Fruit fly (Drosophila melanogaster): ENCODE data around the gene CG12502.

Gene CG12502

DNA sequence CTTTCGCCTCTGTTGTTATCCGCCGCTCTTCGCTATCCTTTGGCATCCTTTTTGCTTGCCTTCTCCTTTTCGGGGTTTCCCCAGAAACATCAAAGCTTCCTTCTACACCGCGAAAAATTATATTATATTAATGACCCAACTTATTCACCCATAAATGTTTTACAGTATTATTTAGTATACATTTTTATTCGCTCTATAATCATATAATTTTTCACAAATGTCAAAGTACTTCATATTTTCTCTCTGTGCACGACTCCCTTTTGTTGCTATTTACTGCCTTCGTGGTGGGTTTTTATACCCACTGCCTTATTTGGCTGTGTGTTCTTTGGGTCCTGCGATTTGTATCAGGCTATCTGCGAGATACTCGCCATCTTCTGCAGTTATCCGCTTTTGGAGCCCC is 52.0 kb downstream of the CG12502 start (continued):
- TF ChIP-seq phol (tag; optimal IDR thresholded peaks at IDR 0.05) = peak; percentile 30
- TF ChIP-seq crp (GFP tag; optimal IDR thresholded peaks at IDR 0.05) = no peak
- TF ChIP-seq wor (GFP tag; IDR thresholded peaks at IDR 0.05) = no peak
- TF ChIP-seq btn (GFP tag; optimal IDR thresholded peaks at IDR 0.05) = no peak
- TF ChIP-seq Camta (GFP tag; optimal IDR thresholded peaks at IDR 0.05) = no peak
- TF ChIP-seq yki (optimal IDR thresholded peaks at IDR 0.05) = no peak
- no peak for TF ChIP-seq HLH3B (GFP tag; IDR thresholded peaks at IDR 0.05)
- TF ChIP-seq Gsc (GFP tag; IDR thresholded peaks at IDR 0.05) = no peak
- TF ChIP-seq Fer3 (tag; optimal IDR thresholded peaks at IDR 0.05) = peak; percentile 59
- no peak for TF ChIP-seq maf-S (GFP tag; optimal IDR thresholded peaks at IDR 0.05)
- TF ChIP-seq Nf-YC (tag; optimal IDR thresholded peaks at IDR 0.05) = peak; percentile 5
- no peak for TF ChIP-seq CG6854 (GFP tag; optimal IDR thresholded peaks at IDR 0.05)
- TF ChIP-seq CG7357 (GFP tag; IDR thresholded peaks at IDR 0.05) = no peak
- TF ChIP-seq usp (GFP tag; optimal IDR thresholded peaks at IDR 0.05) = no peak
- no peak for TF ChIP-seq Atf3 (GFP tag; optimal IDR thresholded peaks at IDR 0.05)
- no peak for TF ChIP-seq CG10321 (GFP tag; IDR thresholded peaks at IDR 0.05)
- TF ChIP-seq YL-1 (GFP tag; optimal IDR thresholded peaks at IDR 0.05) = no peak
- no peak for TF ChIP-seq sim (GFP tag; IDR thresholded peaks at IDR 0.05)
- no peak for TF ChIP-seq CG10209 (GFP tag; optimal IDR thresholded peaks at IDR 0.05)
- no peak for TF ChIP-seq CG1024 (GFP tag; IDR thresholded peaks at IDR 0.05)
- no peak for TF ChIP-seq Chrac-16 (GFP tag; optimal IDR thresholded peaks at IDR 0.05)
- TF ChIP-seq CG34422 (GFP tag; IDR thresholded peaks at IDR 0.05) = no peak
- TF ChIP-seq klu (GFP tag; IDR thresholded peaks at IDR 0.05) = no peak
- no peak for TF ChIP-seq CG42726 (GFP tag; IDR thresholded peaks at IDR 0.05; ENCODE audit: partially characterized antibody)
- no peak for TF ChIP-seq lola (GFP tag; optimal IDR thresholded peaks at IDR 0.05)
- TF ChIP-seq CG3065 (GFP tag; optimal IDR thresholded peaks at IDR 0.05) = no peak
- peak; percentile 29 for TF ChIP-seq CoRest (tag; optimal IDR thresholded peaks at IDR 0.05)
- TF ChIP-seq ase (GFP tag; IDR thresholded peaks at IDR 0.05) = no peak
- TF ChIP-seq CG10565 (GFP tag; optimal IDR thresholded peaks at IDR 0.05) = no peak
- TF ChIP-seq CG3726 (GFP tag; IDR thresholded peaks at IDR 0.05) = no peak
- TF ChIP-seq CG31365 (tag; optimal IDR thresholded peaks at IDR 0.05) = no peak
- no peak for TF ChIP-seq trem (tag; optimal IDR thresholded peaks at IDR 0.05)
- no peak for TF ChIP-seq CG34376 (GFP tag; optimal IDR thresholded peaks at IDR 0.05)
- TF ChIP-seq CG33213 (GFP tag; optimal IDR thresholded peaks at IDR 0.05) = no peak
- TF ChIP-seq CG1832 (GFP tag; optimal IDR thresholded peaks at IDR 0.05) = no peak
- peak; percentile 54 for TF ChIP-seq CG7839 (tag; optimal IDR thresholded peaks at IDR 0.05)
- TF ChIP-seq ab (GFP tag; optimal IDR thresholded peaks at IDR 0.05) = no peak
- TF ChIP-seq run (tag; optimal IDR thresholded peaks at IDR 0.05) = no peak
- no peak for TF ChIP-seq CG17802 (tag; optimal IDR thresholded peaks at IDR 0.05)
- no peak for TF ChIP-seq wdn (GFP tag; IDR thresholded peaks at IDR 0.05)
- TF ChIP-seq CG7372 (GFP tag; IDR thresholded peaks at IDR 0.05) = no peak
- TF ChIP-seq corto (GFP tag; optimal IDR thresholded peaks at IDR 0.05) = no peak
- TF ChIP-seq Trl (optimal IDR thresholded peaks at IDR 0.05) = no peak
- TF ChIP-seq Trl (GFP tag; optimal IDR thresholded peaks at IDR 0.05) = no peak
- peak; percentile 35 for TF ChIP-seq CG17829 (tag; optimal IDR thresholded peaks at IDR 0.05)
- TF ChIP-seq CG32767 (GFP tag; IDR thresholded peaks at IDR 0.05) = no peak
- TF ChIP-seq CG9727 (GFP tag; optimal IDR thresholded peaks at IDR 0.05) = peak; percentile 32
- TF ChIP-seq CG11398 (GFP tag; optimal IDR thresholded peaks at IDR 0.05) = no peak
- TF ChIP-seq grau (tag; optimal IDR thresholded peaks at IDR 0.05) = peak; percentile 49
- TF ChIP-seq Mrtf (GFP tag; IDR thresholded peaks at IDR 0.05) = no peak
- TF ChIP-seq CG2712 (tag; optimal IDR thresholded peaks at IDR 0.05) = peak; percentile 58
- no peak for TF ChIP-seq h (optimal IDR thresholded peaks at IDR 0.05)
- TF ChIP-seq Ravus (GFP tag; IDR thresholded peaks at IDR 0.05) = no peak
- TF ChIP-seq ewg (GFP tag; optimal IDR thresholded peaks at IDR 0.05) = no peak
